Fruit fly (Drosophila melanogaster): ENCODE measurements around the gene CG14011.

- no peak for TF ChIP-seq CG1620 (GFP tag; optimal IDR thresholded peaks at IDR 0.05)
- TF ChIP-seq CG12768 (GFP tag; optimal IDR thresholded peaks at IDR 0.05): no peak
- no peak for TF ChIP-seq cic (GFP tag; optimal IDR thresholded peaks at IDR 0.05)
- no peak for TF ChIP-seq CG14711 (tag; optimal IDR thresholded peaks at IDR 0.05)
- TF ChIP-seq Hr96 (GFP tag; optimal IDR thresholded peaks at IDR 0.05): no peak
- TF ChIP-seq toe (GFP tag; optimal IDR thresholded peaks at IDR 0.05): no peak
- no peak for TF ChIP-seq kay (GFP tag; ENCODE audit: borderline replicate concordance)
- no peak for TF ChIP-seq CG7101 (tag; optimal IDR thresholded peaks at IDR 0.05)
- TF ChIP-seq cnc (optimal IDR thresholded peaks at IDR 0.05): no peak
- no peak for TF ChIP-seq ovo (GFP tag; optimal IDR thresholded peaks at IDR 0.05)
These were observed 37.9 kb downstream of the CG14011 start for dm6 chr2L:5542944-5543515.

Data from whole organism, adult.